Worm (Caenorhabditis elegans) whole organism, L3 larva: ENCODE data around the gene smc-5.

Experiments used
- R02D3.7 ChIP-seq: fragments of 150-350 bp; optimal IDR thresholded peaks from 2 replicates; lab custom pipeline; 2014; ENCODE audit warnings: missing biosample characterization, missing genetic modification characterization
- ZK546.5 ChIP-seq: sonication (generic microtip); optimal IDR thresholded peaks from 2 replicates; lab custom pipeline; 2017; ENCODE audit warnings: missing biosample characterization, missing genetic modification characterization
- aly-2 ChIP-seq: fragments of 150-350 bp; optimal IDR thresholded peaks from 2 replicates; lab custom pipeline; 2014; ENCODE audit warnings: missing biosample characterization, missing genetic modification characterization
- ama-1 ChIP-seq: fragments of 150-350 bp; optimal IDR thresholded peaks from 2 replicates; lab custom pipeline; 2018
- ceh-28 ChIP-seq: fragments of 150-350 bp; optimal IDR thresholded peaks from 2 replicates; lab custom pipeline; 2014; ENCODE audit warnings: missing biosample characterization, missing genetic modification reagents, missing genetic modification characterization
- ceh-82 ChIP-seq: fragments of 150-350 bp; optimal IDR thresholded peaks from 2 replicates; lab custom pipeline; 2014; ENCODE audit warnings: missing biosample characterization, missing genetic modification characterization
- ceh-9 ChIP-seq: sonication (generic microtip); optimal IDR thresholded peaks from 2 replicates; lab custom pipeline; 2018; ENCODE audit warnings: missing biosample characterization, missing genetic modification characterization
- daf-12 ChIP-seq: fragments of 150-350 bp; optimal IDR thresholded peaks from 2 replicates; lab custom pipeline; 2014; ENCODE audit warnings: missing biosample characterization, missing genetic modification reagents, missing genetic modification characterization
- egl-27 ChIP-seq: sonication (generic microtip); optimal IDR thresholded peaks from 4 replicates; lab custom pipeline; 2017; ENCODE audit warnings: missing biosample characterization, missing genetic modification reagents, missing genetic modification characterization
- egl-5 ChIP-seq: fragments of 150-350 bp; optimal IDR thresholded peaks from 2 replicates; lab custom pipeline; 2017; ENCODE audit warnings: missing biosample characterization, missing genetic modification reagents, missing genetic modification characterization, inconsistent platforms
- elt-1 ChIP-seq: fragments of 150-350 bp; optimal IDR thresholded peaks from 2 replicates; lab custom pipeline; 2014; ENCODE audit warnings: missing biosample characterization, missing genetic modification characterization
- elt-2 ChIP-seq: sonication (generic microtip); optimal IDR thresholded peaks from 2 replicates; lab custom pipeline; 2016; ENCODE audit warnings: missing genetic modification reagents, mild to moderate bottlenecking, missing genetic modification characterization, missing compliant biosample characterization
- elt-3 ChIP-seq, 3 experiments: fragments of 150-350 bp in 1 of 3; sonication (generic microtip) in 2 of 3; optimal IDR thresholded peaks; 2 replicates in 2 of 3; 4 replicates in 1 of 3; lab custom pipeline; 2014 to 2017; ENCODE audit warnings: missing biosample characterization in 3 of 3, missing genetic modification characterization in 3 of 3
- eor-1 ChIP-seq, 2 experiments: fragments of 150-350 bp; optimal IDR thresholded peaks; 2 replicates each; lab custom pipeline; 2014 to 2018; ENCODE audit warnings: missing biosample characterization in 2 of 2, missing genetic modification characterization in 2 of 2
- fkh-10 ChIP-seq: sonication (generic microtip); optimal IDR thresholded peaks from 2 replicates; lab custom pipeline; 2017; ENCODE audit warnings: missing biosample characterization, missing genetic modification reagents, missing genetic modification characterization
- fkh-2 ChIP-seq: fragments of 150-350 bp; optimal IDR thresholded peaks from 2 replicates; lab custom pipeline; 2014; ENCODE audit warnings: missing biosample characterization, missing genetic modification reagents, missing genetic modification characterization
- fos-1 ChIP-seq: fragments of 150-350 bp; optimal IDR thresholded peaks from 2 replicates; lab custom pipeline; 2014; ENCODE audit warnings: missing biosample characterization, missing genetic modification characterization
- hmg-11 ChIP-seq: sonication (generic microtip); optimal IDR thresholded peaks from 2 replicates; lab custom pipeline; 2016; ENCODE audit warnings: missing genetic modification characterization, missing compliant biosample characterization
- jun-1 ChIP-seq: fragments of 150-350 bp; optimal IDR thresholded peaks from 2 replicates; lab custom pipeline; 2014; ENCODE audit warnings: missing biosample characterization, missing genetic modification reagents, missing genetic modification characterization
- lin-15B ChIP-seq: fragments of 150-350 bp; optimal IDR thresholded peaks from 2 replicates; lab custom pipeline; 2014; ENCODE audit warnings: missing biosample characterization, missing genetic modification characterization
- lin-39 ChIP-seq: fragments of 150-350 bp; optimal IDR thresholded peaks from 2 replicates; lab custom pipeline; 2018; ENCODE audit warnings: missing biosample characterization, missing genetic modification reagents, missing genetic modification characterization
- lsy-12 ChIP-seq: sonication (generic microtip); optimal IDR thresholded peaks from 2 replicates; lab custom pipeline; 2016; ENCODE audit warnings: mild to moderate bottlenecking, missing genetic modification characterization, missing compliant biosample characterization
- mdl-1 ChIP-seq: fragments of 150-350 bp; optimal IDR thresholded peaks from 2 replicates; lab custom pipeline; 2014; ENCODE audit warnings: missing biosample characterization, missing genetic modification characterization
- mml-1 ChIP-seq: fragments of 150-350 bp; sonication (generic microtip); optimal IDR thresholded peaks from 3 replicates; lab custom pipeline; 2014; ENCODE audit warnings: missing biosample characterization, missing genetic modification characterization
- nfya-1 ChIP-seq: sonication (generic microtip); optimal IDR thresholded peaks from 2 replicates; lab custom pipeline; 2017; ENCODE audit warnings: missing genetic modification characterization, mild to moderate bottlenecking, missing compliant biosample characterization, antibody characterized with exemption, moderate library complexity; ENCODE audit not compliant: insufficient read depth
- nhr-11 ChIP-seq: fragments of 150-350 bp; optimal IDR thresholded peaks from 2 replicates; lab custom pipeline; 2014; ENCODE audit warnings: missing biosample characterization, missing genetic modification characterization
- nhr-12 ChIP-seq: fragments of 150-350 bp; optimal IDR thresholded peaks from 2 replicates; lab custom pipeline; 2014; ENCODE audit warnings: missing biosample characterization, missing genetic modification characterization
- nhr-23 ChIP-seq: fragments of 150-350 bp; optimal IDR thresholded peaks from 2 replicates; lab custom pipeline; 2014; ENCODE audit warnings: missing biosample characterization, missing genetic modification reagents, missing genetic modification characterization
- nhr-237 ChIP-seq: fragments of 150-350 bp; optimal IDR thresholded peaks from 2 replicates; lab custom pipeline; 2014; ENCODE audit warnings: missing biosample characterization, missing genetic modification characterization
- nhr-25 ChIP-seq: sonication (generic microtip); optimal IDR thresholded peaks from 2 replicates; lab custom pipeline; 2017; ENCODE audit warnings: missing biosample characterization, missing genetic modification characterization
- nhr-28 ChIP-seq: fragments of 150-350 bp; optimal IDR thresholded peaks from 2 replicates; lab custom pipeline; 2014; ENCODE audit warnings: missing biosample characterization, missing genetic modification characterization
- nhr-43 ChIP-seq: sonication (generic microtip); optimal IDR thresholded peaks from 2 replicates; lab custom pipeline; 2016; ENCODE audit warnings: mild to moderate bottlenecking, missing genetic modification characterization, missing compliant biosample characterization; ENCODE audit not compliant: poor library complexity, severe bottlenecking
- nhr-67 ChIP-seq: fragments of 150-350 bp; optimal IDR thresholded peaks from 2 replicates; lab custom pipeline; 2014; ENCODE audit warnings: missing biosample characterization, missing genetic modification characterization
- nhr-76 ChIP-seq: fragments of 150-350 bp; sonication (generic microtip); optimal IDR thresholded peaks from 5 replicates; lab custom pipeline; 2014; ENCODE audit warnings: missing biosample characterization, missing genetic modification characterization
- nhr-77 ChIP-seq: fragments of 150-350 bp; optimal IDR thresholded peaks from 2 replicates; lab custom pipeline; 2014; ENCODE audit warnings: missing biosample characterization, missing genetic modification characterization
- pha-4 ChIP-seq: fragments of 150-350 bp; optimal IDR thresholded peaks from 2 replicates; lab custom pipeline; 2014; ENCODE audit warnings: missing biosample characterization, missing genetic modification reagents, missing genetic modification characterization
- pqm-1 ChIP-seq: fragments of 150-350 bp; optimal IDR thresholded peaks from 2 replicates; lab custom pipeline; 2017; ENCODE audit warnings: missing biosample characterization, missing genetic modification characterization, inconsistent platforms
- skn-1 ChIP-seq: fragments of 150-350 bp; optimal IDR thresholded peaks from 2 replicates; lab custom pipeline; 2014; ENCODE audit warnings: missing biosample characterization, missing genetic modification characterization
- snpc-4 ChIP-seq: fragments of 150-350 bp; optimal IDR thresholded peaks from 2 replicates; lab custom pipeline; 2014; ENCODE audit warnings: missing biosample characterization, missing genetic modification characterization
- tbx-2 ChIP-seq: sonication (generic microtip); optimal IDR thresholded peaks from 2 replicates; lab custom pipeline; 2016; ENCODE audit warnings: mild to moderate bottlenecking, missing genetic modification characterization, missing compliant biosample characterization
- unc-39 ChIP-seq: sonication (generic microtip); optimal IDR thresholded peaks from 4 replicates; lab custom pipeline; 2017; ENCODE audit warnings: missing biosample characterization, missing genetic modification characterization
- unc-62 ChIP-seq: fragments of 150-350 bp; sonication (generic microtip); optimal IDR thresholded peaks from 4 replicates; lab custom pipeline; 2014; ENCODE audit warnings: missing biosample characterization, missing genetic modification reagents, missing genetic modification characterization
- zag-1 ChIP-seq: fragments of 150-350 bp; optimal IDR thresholded peaks from 2 replicates; lab custom pipeline; 2014; ENCODE audit warnings: missing biosample characterization, missing genetic modification characterization
- ztf-11 ChIP-seq: fragments of 150-350 bp; optimal IDR thresholded peaks from 2 replicates; lab custom pipeline; 2014; ENCODE audit warnings: missing biosample characterization, missing genetic modification characterization
- ztf-4 ChIP-seq: fragments of 150-350 bp; optimal IDR thresholded peaks from 2 replicates; lab custom pipeline; 2014; ENCODE audit warnings: missing biosample characterization, missing genetic modification characterization

smc-5 gene

DNA sequence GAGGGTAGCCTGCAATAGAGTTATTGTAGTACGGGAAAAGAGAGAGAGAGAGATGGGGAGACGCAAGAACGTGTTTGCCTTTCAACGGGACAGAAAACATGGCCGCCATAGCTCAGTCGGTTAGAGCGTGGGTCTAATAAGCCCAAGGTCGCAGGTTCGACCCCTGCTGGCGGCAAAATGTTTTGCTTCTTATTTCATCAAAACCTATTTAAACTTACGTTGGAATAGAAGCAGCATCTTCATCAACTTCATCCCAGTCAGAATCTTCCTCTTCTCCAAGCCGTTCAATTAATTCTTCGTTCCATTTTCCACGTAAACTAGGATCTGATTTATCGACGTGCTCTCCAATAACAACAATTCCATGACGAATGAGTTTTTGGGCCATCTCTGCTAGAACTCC lies 29.3 kb upstream of the smc-5 start:
- peak; percentile 58 for TF ChIP-seq lin-39 (tag; lab: Kevin White, UChicago)
- TF ChIP-seq lin-15B (tag; lab: Kevin White, UChicago): peak; percentile 34
- TF ChIP-seq ceh-28 (tag; lab: Kevin White, UChicago): no peak
- peak; percentile 19 for TF ChIP-seq tbx-2 (tag; lab: Kevin White, UChicago)
- peak; percentile 40 for TF ChIP-seq nhr-25 (tag; lab: Kevin White, UChicago)
- no peak for TF ChIP-seq unc-39 (tag; lab: Kevin White, UChicago)
- no peak for TF ChIP-seq ztf-4 (tag; lab: Kevin White, UChicago)
- peak; percentile 87 for TF ChIP-seq elt-2 (tag; lab: Kevin White, UChicago)
- peak; percentile 35 for TF ChIP-seq jun-1 (tag; lab: Kevin White, UChicago)
- TF ChIP-seq R02D3.7: peak; percentile 29
- peak; percentile 46 for TF ChIP-seq egl-27 (tag; lab: Kevin White, UChicago)
- TF ChIP-seq nfya-1: peak; percentile 57
- TF ChIP-seq unc-62 (GFP tag; lab: Kevin White, UChicago): no peak
- peak; percentile 17 for TF ChIP-seq pqm-1
- peak; percentile 38 for TF ChIP-seq pha-4
- TF ChIP-seq snpc-4: peak; percentile 30
- TF ChIP-seq lsy-12: peak; percentile 73
- TF ChIP-seq nhr-43: peak; percentile 63
- no peak for TF ChIP-seq fkh-2
- TF ChIP-seq nhr-76 (tag; lab: Kevin White, UChicago): no peak
- no peak for TF ChIP-seq egl-5 (tag; lab: Kevin White, UChicago)
- no peak for TF ChIP-seq fos-1 (tag; lab: Kevin White, UChicago)
- TF ChIP-seq hmg-11 (tag; lab: Kevin White, UChicago): peak; percentile 89
- peak; percentile 29 for TF ChIP-seq ceh-82 (tag; lab: Kevin White, UChicago)

DNA sequence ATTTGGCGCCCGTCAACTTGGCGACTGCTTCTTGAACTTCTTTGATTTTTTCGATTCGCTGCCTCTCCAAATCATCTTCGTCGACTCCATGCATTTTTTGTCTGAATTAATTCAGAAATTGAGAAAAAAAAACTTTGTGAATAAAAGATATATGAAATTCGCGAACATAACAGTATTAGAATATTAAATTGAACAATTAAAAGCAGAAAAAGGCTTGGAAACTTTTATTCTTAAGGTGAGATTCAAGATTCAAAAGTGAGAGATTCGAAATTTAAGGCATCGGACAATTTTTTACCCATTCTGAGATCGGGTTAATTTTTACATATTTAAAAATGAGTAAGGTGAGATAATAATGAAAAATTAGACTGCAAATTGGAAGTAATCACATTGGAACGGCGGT lies 28.0 kb upstream of the smc-5 start, which contains the start of gene F33G12.3:
Gene F33G12.3 (minus strand): TSS at position 101 of the 400 bp plus-strand sequence.
- TF ChIP-seq eor-1 (tag; optimal IDR thresholded peaks at IDR 0.05; lab: Kevin White, UChicago) (no peak), nhr-77 (tag; lab: Kevin White, UChicago) (no peak), pqm-1 (no peak), ZK546.5 (tag; lab: Kevin White, UChicago) (no peak), snpc-4 (no peak), ceh-28 (tag; lab: Kevin White, UChicago) (no peak), egl-5 (tag; lab: Kevin White, UChicago) (no peak), aly-2 (tag; lab: Kevin White, UChicago) (no peak)

DNA sequence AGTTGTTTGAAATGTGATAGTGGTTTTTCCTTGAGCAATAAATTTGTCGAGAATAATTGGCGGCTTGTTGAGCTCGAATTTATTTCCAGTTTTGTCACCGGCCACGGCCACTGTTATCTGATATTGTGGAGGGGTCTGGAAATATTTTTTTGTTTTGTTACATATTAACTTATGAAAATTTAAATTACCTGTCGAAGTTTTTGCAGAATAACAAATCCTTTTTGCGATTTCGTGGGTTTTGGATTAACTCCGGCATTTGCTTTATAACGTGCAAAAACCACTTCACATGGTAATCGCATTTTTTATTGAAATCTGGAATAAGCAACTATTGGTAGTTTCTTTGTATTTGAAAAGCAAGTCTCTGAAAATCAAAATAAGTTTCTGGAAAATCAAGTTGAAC lies 25.8 kb upstream of the smc-5 start, which contains the start of gene lrr-1:
Gene lrr-1 (minus strand): TSS at position 312 of the 400 bp plus-strand sequence.
- TF ChIP-seq unc-62 (GFP tag; lab: Kevin White, UChicago) (no peak), nfya-1 (no peak), pha-4 (no peak), elt-2 (tag; lab: Kevin White, UChicago) (peak; percentile 32), ceh-9 (tag; lab: Kevin White, UChicago) (no peak), tbx-2 (tag; lab: Kevin White, UChicago) (no peak), nhr-77 (tag; lab: Kevin White, UChicago) (peak; percentile 12), egl-5 (tag; lab: Kevin White, UChicago) (no peak), elt-3 (tag; optimal IDR thresholded peaks at IDR 0.05; lab: Kevin White, UChicago) (no peak)

DNA sequence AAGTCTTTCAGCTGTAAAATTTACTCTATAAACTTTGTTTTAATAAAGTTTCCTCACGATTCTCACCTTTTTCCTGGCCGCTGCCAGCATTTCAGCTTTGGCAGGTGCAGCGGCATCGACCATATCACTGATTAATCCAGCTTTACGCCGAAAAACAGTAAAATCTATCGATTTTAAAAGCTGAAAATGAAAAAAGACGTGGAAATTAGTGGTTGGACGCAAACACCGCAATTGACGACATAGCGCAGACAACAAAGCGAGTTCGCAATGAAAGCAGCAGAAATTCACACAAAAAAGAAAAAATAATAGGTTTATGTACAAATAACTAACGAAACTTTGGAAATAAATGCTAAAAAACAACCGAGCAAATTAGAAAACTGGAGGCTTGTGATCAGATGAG lies 22.0 kb upstream of the smc-5 start, which contains the start of gene golg-2:
Gene golg-2 (minus strand): TSS at position 180 of the 400 bp plus-strand sequence.
- TF ChIP-seq mml-1 (no peak), fkh-10 (GFP tag; lab: Kevin White, UChicago) (no peak), ztf-4 (tag; lab: Kevin White, UChicago) (no peak), nhr-28 (no peak), ZK546.5 (tag; lab: Kevin White, UChicago) (no peak), pha-4 (peak; percentile 37), fos-1 (tag; lab: Kevin White, UChicago) (no peak), nhr-67 (tag; lab: Kevin White, UChicago) (no peak), egl-27 (tag; lab: Kevin White, UChicago) (no peak), fkh-2 (no peak), ceh-9 (tag; lab: Kevin White, UChicago) (no peak), ztf-11 (tag; lab: Kevin White, UChicago) (no peak), elt-3 (tag; optimal IDR thresholded peaks at IDR 0.05; lab: Kevin White, UChicago) (no peak), lin-15B (tag; lab: Kevin White, UChicago) (no peak), skn-1 (tag; lab: Kevin White, UChicago) (no peak), nhr-77 (tag; lab: Kevin White, UChicago) (no peak), elt-1 (no peak), nhr-23 (no peak), unc-39 (tag; lab: Kevin White, UChicago) (no peak), egl-5 (tag; lab: Kevin White, UChicago) (no peak), ama-1 (lab: Kevin White, UChicago) (peak; percentile 47), nhr-12 (no peak), nhr-11 (tag; lab: Kevin White, UChicago) (no peak), unc-62 (GFP tag; lab: Kevin White, UChicago) (no peak), daf-12 (no peak), ceh-82 (tag; lab: Kevin White, UChicago) (no peak), nhr-237 (tag; lab: Kevin White, UChicago) (no peak), R02D3.7 (no peak), mdl-1 (tag; lab: Kevin White, UChicago) (no peak), hmg-11 (tag; lab: Kevin White, UChicago) (peak; percentile 20), tbx-2 (tag; lab: Kevin White, UChicago) (no peak), nhr-76 (tag; lab: Kevin White, UChicago) (no peak), zag-1 (tag; lab: Kevin White, UChicago) (no peak)
